Worm (Caenorhabditis elegans) whole organism, L1 larva: ENCODE data around the gene ist-1.

ENCODE experiments used
- C04F5.9 ChIP-seq: sonication (generic microtip); optimal IDR thresholded peaks from 2 replicates; lab custom pipeline; 2016; ENCODE audit warnings: missing genetic modification characterization, missing compliant biosample characterization
- C16A3.4 ChIP-seq: fragments of 150-350 bp; optimal IDR thresholded peaks from 2 replicates; lab custom pipeline; 2014; ENCODE audit warnings: missing biosample characterization, missing genetic modification characterization
- F16B12.6 ChIP-seq: fragments of 150-350 bp; optimal IDR thresholded peaks from 2 replicates; lab custom pipeline; 2014; ENCODE audit warnings: missing biosample characterization, missing genetic modification characterization
- aha-1 ChIP-seq: fragments of 150-350 bp; optimal IDR thresholded peaks from 2 replicates; lab custom pipeline; 2014; ENCODE audit warnings: missing biosample characterization, missing genetic modification characterization
- alr-1 ChIP-seq: fragments of 200-800 bp; sonication (Bioruptor generic); optimal IDR thresholded peaks from 2 replicates; lab custom pipeline; 2018; ENCODE audit warnings: borderline replicate concordance, mild to moderate bottlenecking, missing genetic modification characterization, missing compliant biosample characterization
- aly-2 ChIP-seq: fragments of 150-350 bp; optimal IDR thresholded peaks from 2 replicates; lab custom pipeline; 2014; ENCODE audit warnings: missing biosample characterization, missing genetic modification characterization
- ama-1 ChIP-seq: fragments of 150-350 bp; optimal IDR thresholded peaks from 2 replicates; lab custom pipeline; 2014
- blmp-1 ChIP-seq: fragments of 150-350 bp; optimal IDR thresholded peaks from 2 replicates; lab custom pipeline; 2014; ENCODE audit warnings: missing biosample characterization, missing genetic modification characterization
- ceh-8 ChIP-seq: fragments of 200-800 bp; sonication (Bioruptor generic); optimal IDR thresholded peaks from 2 replicates; lab custom pipeline; 2018; ENCODE audit warnings: mild to moderate bottlenecking, missing genetic modification characterization, moderate library complexity, missing compliant biosample characterization
- ceh-82 ChIP-seq, 3 experiments: fragments of 150-350 bp in 1 of 3; sonication (generic microtip) in 2 of 3; optimal IDR thresholded peaks; 2 replicates each; lab custom pipeline; 2014 to 2017; ENCODE audit warnings: missing biosample characterization in 3 of 3, missing genetic modification characterization in 3 of 3
- ceh-88 ChIP-seq: fragments of 200-800 bp; sonication (Bioruptor generic); IDR thresholded peaks from 2 replicates; pipeline ENCODE4 v1.3.6; 2022; ENCODE audit warnings: missing genetic modification characterization, missing compliant biosample characterization
- ceh-90 ChIP-seq: sonication (generic microtip); optimal IDR thresholded peaks from 2 replicates; lab custom pipeline; 2016; ENCODE audit warnings: missing genetic modification characterization, missing compliant biosample characterization
- dpl-1 ChIP-seq, 3 experiments: fragments of 150-350 bp in 2 of 3; sonication (generic microtip) in 1 of 3; optimal IDR thresholded peaks; 2 replicates each; lab custom pipeline; 2014 to 2017; ENCODE audit warnings: missing biosample characterization in 3 of 3, missing genetic modification characterization in 3 of 3, missing genetic modification reagents in 3 of 3
- dsc-1 ChIP-seq: sonication (generic microtip); optimal IDR thresholded peaks from 2 replicates; lab custom pipeline; 2016; ENCODE audit warnings: mild to moderate bottlenecking, missing genetic modification characterization, missing compliant biosample characterization
- efl-1 ChIP-seq, 4 experiments: fragments of 150-350 bp; optimal IDR thresholded peaks in 3 of 4; peaks in 1 of 4; 1 replicate in 1 of 4; 2 replicates in 3 of 4; lab custom pipeline; 2014; ENCODE audit warnings: missing biosample characterization in 2 of 4, missing genetic modification characterization in 2 of 4, missing genetic modification reagents in 2 of 4
- elt-3 ChIP-seq, 6 experiments: fragments of 150-350 bp in 1 of 6; sonication (generic microtip); optimal IDR thresholded peaks; 2 replicates each; lab custom pipeline; 2017 to 2018; ENCODE audit warnings: missing biosample characterization in 6 of 6, missing genetic modification characterization in 6 of 6, inconsistent platforms in 1 of 6
- ets-5 ChIP-seq: fragments of 200-800 bp; sonication (Bioruptor generic); IDR thresholded peaks from 2 replicates; pipeline ENCODE4 v1.3.6; 2022; ENCODE audit warnings: missing genetic modification characterization, missing compliant biosample characterization
- fkh-10 ChIP-seq: sonication (generic microtip); optimal IDR thresholded peaks from 2 replicates; lab custom pipeline; 2017; ENCODE audit warnings: missing biosample characterization, missing genetic modification reagents, missing genetic modification characterization
- fkh-4 ChIP-seq: sonication (generic microtip); optimal IDR thresholded peaks from 2 replicates; lab custom pipeline; 2016; ENCODE audit warnings: missing compliant biosample characterization, missing genetic modification characterization, borderline replicate concordance
- fkh-8 ChIP-seq: sonication (generic microtip); optimal IDR thresholded peaks from 2 replicates; lab custom pipeline; 2016; ENCODE audit warnings: mild to moderate bottlenecking, missing genetic modification characterization, missing compliant biosample characterization
- grh-1 ChIP-seq: fragments of 200-800 bp; sonication (Bioruptor generic); IDR thresholded peaks from 2 replicates; pipeline ENCODE4 v1.3.6; 2022; ENCODE audit warnings: missing genetic modification reagents, missing genetic modification characterization, missing compliant biosample characterization
- hlh-17 ChIP-seq: fragments of 200-800 bp; sonication (Bioruptor generic); optimal IDR thresholded peaks from 2 replicates; lab custom pipeline; 2018; ENCODE audit warnings: missing genetic modification characterization, mild to moderate bottlenecking, missing compliant biosample characterization, moderate library complexity, borderline replicate concordance
- hpl-2 ChIP-seq: fragments of 150-350 bp; optimal IDR thresholded peaks from 2 replicates; lab custom pipeline; 2014; ENCODE audit warnings: missing biosample characterization, missing genetic modification reagents, missing genetic modification characterization
- irx-1 ChIP-seq: sonication (generic microtip); optimal IDR thresholded peaks from 2 replicates; lab custom pipeline; 2016; ENCODE audit warnings: missing genetic modification characterization, missing compliant biosample characterization
- isw-1 ChIP-seq: fragments of 200-800 bp; sonication (Bioruptor generic); IDR thresholded peaks from 2 replicates; pipeline ENCODE4 v1.3.6; 2022; ENCODE audit warnings: missing genetic modification characterization, missing compliant biosample characterization
- jun-1 ChIP-seq: fragments of 150-350 bp; optimal IDR thresholded peaks from 2 replicates; lab custom pipeline; 2014; ENCODE audit warnings: missing biosample characterization, missing genetic modification reagents, missing genetic modification characterization
- lin-13 ChIP-seq: fragments of 150-350 bp; optimal IDR thresholded peaks from 2 replicates; lab custom pipeline; 2014; ENCODE audit warnings: missing biosample characterization, missing genetic modification reagents, missing genetic modification characterization
- lin-14 ChIP-seq: fragments of 200-800 bp; sonication (Bioruptor generic); optimal IDR thresholded peaks from 2 replicates; lab custom pipeline; 2018; ENCODE audit warnings: mild to moderate bottlenecking, missing genetic modification characterization, moderate library complexity, missing compliant biosample characterization
- lin-35 ChIP-seq, 2 experiments: fragments of 150-350 bp; optimal IDR thresholded peaks; 2 replicates each; lab custom pipeline; 2014; ENCODE audit warnings: missing biosample characterization in 2 of 2, missing genetic modification characterization in 2 of 2, missing genetic modification reagents in 2 of 2
- lin-39 ChIP-seq: fragments of 150-350 bp; optimal IDR thresholded peaks from 2 replicates; lab custom pipeline; 2014; ENCODE audit warnings: missing biosample characterization, missing genetic modification reagents, missing genetic modification characterization
- mdl-1 ChIP-seq, 2 experiments: fragments of 150-350 bp; optimal IDR thresholded peaks; 2 replicates each; lab custom pipeline; 2014 to 2017; ENCODE audit warnings: missing biosample characterization in 2 of 2, missing genetic modification characterization in 2 of 2, inconsistent platforms in 1 of 2
- mep-1 ChIP-seq: fragments of 150-350 bp; optimal IDR thresholded peaks from 2 replicates; lab custom pipeline; 2014; ENCODE audit warnings: missing biosample characterization, missing genetic modification characterization
- nhr-11 ChIP-seq: fragments of 150-350 bp; optimal IDR thresholded peaks from 2 replicates; lab custom pipeline; 2014; ENCODE audit warnings: missing biosample characterization, missing genetic modification characterization
- nhr-12 ChIP-seq: sonication (generic microtip); optimal IDR thresholded peaks from 2 replicates; lab custom pipeline; 2017; ENCODE audit warnings: missing biosample characterization, missing genetic modification characterization
- nhr-19 ChIP-seq: fragments of 200-800 bp; sonication (Bioruptor generic); conservative IDR thresholded peaks from 2 replicates; pipeline ENCODE4 v1.3.6; 2022; ENCODE audit warnings: missing genetic modification characterization, missing compliant biosample characterization
- nhr-71 ChIP-seq: sonication (generic microtip); optimal IDR thresholded peaks from 2 replicates; lab custom pipeline; 2016; ENCODE audit warnings: mild to moderate bottlenecking, missing genetic modification characterization, moderate library complexity, missing compliant biosample characterization
- nhr-77 ChIP-seq: fragments of 150-350 bp; optimal IDR thresholded peaks from 2 replicates; lab custom pipeline; 2014; ENCODE audit warnings: missing biosample characterization, missing genetic modification characterization
- nhr-90 ChIP-seq: sonication (generic microtip); optimal IDR thresholded peaks from 2 replicates; lab custom pipeline; 2016; ENCODE audit warnings: mild to moderate bottlenecking, missing genetic modification characterization, missing compliant biosample characterization; ENCODE audit not compliant: poor library complexity
- pag-3 ChIP-seq: sonication (generic microtip); optimal IDR thresholded peaks from 2 replicates; lab custom pipeline; 2017; ENCODE audit warnings: missing genetic modification characterization, mild to moderate bottlenecking, missing compliant biosample characterization, antibody characterized with exemption, borderline replicate concordance; ENCODE audit not compliant: insufficient read depth
- pax-3 ChIP-seq: fragments of 200-800 bp; sonication (Bioruptor generic); optimal IDR thresholded peaks from 2 replicates; lab custom pipeline; 2018; ENCODE audit warnings: mild to moderate bottlenecking, missing genetic modification characterization, moderate library complexity, missing compliant biosample characterization
- rnt-1 ChIP-seq: sonication (generic microtip); optimal IDR thresholded peaks from 2 replicates; lab custom pipeline; 2016; ENCODE audit warnings: mild to moderate bottlenecking, missing genetic modification characterization, moderate library complexity, missing compliant biosample characterization
- skn-1 ChIP-seq: fragments of 150-350 bp; optimal IDR thresholded peaks from 2 replicates; lab custom pipeline; 2014; ENCODE audit warnings: missing biosample characterization, missing genetic modification characterization
- snu-23 ChIP-seq: sonication (generic microtip); optimal IDR thresholded peaks from 2 replicates; lab custom pipeline; 2016; ENCODE audit warnings: missing genetic modification characterization, missing compliant biosample characterization
- sox-4 ChIP-seq: sonication (generic microtip); optimal IDR thresholded peaks from 2 replicates; lab custom pipeline; 2016; ENCODE audit warnings: missing genetic modification characterization, missing compliant biosample characterization
- sptf-1 ChIP-seq: fragments of 150-350 bp; optimal IDR thresholded peaks from 2 replicates; lab custom pipeline; 2014; ENCODE audit warnings: missing biosample characterization, missing genetic modification characterization
- swsn-7 ChIP-seq: sonication (generic microtip); optimal IDR thresholded peaks from 2 replicates; lab custom pipeline; 2016; ENCODE audit warnings: missing genetic modification characterization, missing compliant biosample characterization
- unc-30 ChIP-seq: sonication (generic microtip); optimal IDR thresholded peaks from 2 replicates; lab custom pipeline; 2017; ENCODE audit warnings: missing biosample characterization, missing genetic modification characterization
- unc-86 ChIP-seq: sonication (generic microtip); optimal IDR thresholded peaks from 2 replicates; lab custom pipeline; 2016; ENCODE audit warnings: missing genetic modification characterization, missing compliant biosample characterization
- vab-15 ChIP-seq: sonication (generic microtip); optimal IDR thresholded peaks from 2 replicates; lab custom pipeline; 2017; ENCODE audit warnings: missing genotype, mild to moderate bottlenecking, missing genetic modification characterization, missing compliant biosample characterization
- xbp-1 ChIP-seq: sonication (generic microtip); optimal IDR thresholded peaks from 2 replicates; lab custom pipeline; 2016; ENCODE audit warnings: missing genetic modification characterization, missing compliant biosample characterization
- zag-1 ChIP-seq: fragments of 150-350 bp; optimal IDR thresholded peaks from 2 replicates; lab custom pipeline; 2014; ENCODE audit warnings: missing biosample characterization, missing genetic modification characterization
- zip-4 ChIP-seq: fragments of 200-800 bp; sonication (Bioruptor generic); optimal IDR thresholded peaks from 2 replicates; lab custom pipeline; 2018; ENCODE audit warnings: mild to moderate bottlenecking, missing genetic modification characterization, moderate library complexity, missing compliant biosample characterization

ist-1 gene

ce11 chrX:7181627-7182026, 55.2 kb downstream of the ist-1 start:
- TF ChIP-seq sox-4 (tag; lab: Kevin White, UChicago), result peak; percentile 48
- no peak for TF ChIP-seq F16B12.6
- peak; percentile 96 for TF ChIP-seq jun-1 (tag; lab: Kevin White, UChicago)
- TF ChIP-seq sptf-1 (tag; lab: Kevin White, UChicago), result no peak
- TF ChIP-seq blmp-1 (tag; lab: Kevin White, UChicago), result peak; percentile 44
- no peak for TF ChIP-seq ama-1 (lab: Kevin White, UChicago)
- TF ChIP-seq fkh-8 (tag; lab: Kevin White, UChicago), result no peak
- TF ChIP-seq aha-1 (tag; lab: Kevin White, UChicago), result peak; percentile 7
- peak; percentile 91 for TF ChIP-seq nhr-71
- peak; percentile 90 for TF ChIP-seq skn-1
- TF ChIP-seq dsc-1 (tag; lab: Kevin White, UChicago), result peak; percentile 69
- TF ChIP-seq isw-1 (GFP tag; lab: Robert Waterston, UW), result peak; percentile 40; the same call in 1 of the 2 replicates
- no peak for TF ChIP-seq unc-30 (tag; lab: Kevin White, UChicago)
- TF ChIP-seq swsn-7 (tag; lab: Kevin White, UChicago), result peak; percentile 81
- TF ChIP-seq grh-1 (GFP tag; lab: Robert Waterston, UW), result peak; percentile 89
- TF ChIP-seq elt-3 (tag; optimal IDR thresholded peaks at IDR 0.05; lab: Kevin White, UChicago), result peak in 5 of 6 experiments; percentile 17 to 98 (median 85)
- no peak for TF ChIP-seq ceh-90 (tag; lab: Kevin White, UChicago)
- TF ChIP-seq snu-23 (GFP tag; lab: Kevin White, UChicago), result peak; percentile 96
- TF ChIP-seq zag-1 (tag; lab: Kevin White, UChicago), result no peak
- TF ChIP-seq ceh-88 (GFP tag; lab: Robert Waterston, UW), result peak; percentile 87
- TF ChIP-seq C04F5.9 (tag; lab: Kevin White, UChicago), result peak; percentile 54
- peak; percentile 66 to 70 for TF ChIP-seq efl-1 (optimal IDR thresholded peaks at IDR 0.05; lab: Kevin White, UChicago)
- peak in 1 of 2 experiments; percentile 92 for TF ChIP-seq efl-1 (GFP tag; optimal IDR thresholded peaks at IDR 0.05 in 1 of 2; lab: Kevin White, UChicago)
- TF ChIP-seq ceh-8, result peak; percentile 69
- TF ChIP-seq aly-2, result peak; percentile 79
- peak; percentile 79 for TF ChIP-seq zip-4 (GFP tag; lab: Kevin White, UChicago)
- TF ChIP-seq ceh-82 (tag; optimal IDR thresholded peaks at IDR 0.05; lab: Kevin White, UChicago), result peak; percentile 42 to 82 (median 71)
- TF ChIP-seq nhr-12 (tag; lab: Kevin White, UChicago), result no peak
- TF ChIP-seq unc-86 (tag; lab: Kevin White, UChicago), result no peak
- TF ChIP-seq pax-3 (tag; lab: Kevin White, UChicago), result peak; percentile 74
- TF ChIP-seq nhr-11 (tag; lab: Kevin White, UChicago), result peak; percentile 86
- no peak for TF ChIP-seq alr-1 (tag; lab: Kevin White, UChicago)
- peak; percentile 53 for TF ChIP-seq lin-39
- TF ChIP-seq rnt-1, result peak; percentile 76
- TF ChIP-seq pag-3, result no peak
- peak; percentile 89 for TF ChIP-seq nhr-19 (GFP tag; lab: Robert Waterston, UW)
- peak; percentile 11 to 41 (median 36) for TF ChIP-seq dpl-1 (GFP tag; optimal IDR thresholded peaks at IDR 0.05; lab: Kevin White, UChicago)
- TF ChIP-seq mdl-1 (tag; optimal IDR thresholded peaks at IDR 0.05; lab: Kevin White, UChicago), result peak in 1 of 2 experiments; percentile 80
- no peak for TF ChIP-seq fkh-10 (GFP tag; lab: Kevin White, UChicago)
- TF ChIP-seq xbp-1 (tag; lab: Kevin White, UChicago), result peak; percentile 94
- TF ChIP-seq ets-5 (GFP tag; lab: Robert Waterston, UW), result no peak
- TF ChIP-seq fkh-4 (tag; lab: Kevin White, UChicago), result no peak
- peak; percentile 71 for TF ChIP-seq lin-13 (GFP tag; lab: Kevin White, UChicago)
- peak; percentile 99 for TF ChIP-seq nhr-90 (tag; lab: Kevin White, UChicago)
- peak; percentile 54 to 91 for TF ChIP-seq lin-35 (GFP tag; optimal IDR thresholded peaks at IDR 0.05; lab: Kevin White, UChicago)
- no peak for TF ChIP-seq hlh-17 (GFP tag; lab: Kevin White, UChicago)
- peak; percentile 96 for TF ChIP-seq hpl-2 (GFP tag; lab: Kevin White, UChicago)
- peak; percentile 75 for TF ChIP-seq irx-1 (tag; lab: Kevin White, UChicago)
- peak; percentile 94 for TF ChIP-seq nhr-77 (tag; lab: Kevin White, UChicago)
- peak; percentile 97 for TF ChIP-seq C16A3.4
- TF ChIP-seq mep-1 (tag; lab: Kevin White, UChicago), result peak; percentile 89
- TF ChIP-seq vab-15 (tag; lab: Kevin White, UChicago), result peak; percentile 55
- peak; percentile 83 for TF ChIP-seq lin-14 (GFP tag; lab: Kevin White, UChicago)
